Worm (Caenorhabditis elegans) whole organism, midembryonic: Measurements from ENCODE around the gene srbc-19.

ENCODE experiments used
- T22C8.4 ChIP-seq: fragments of 200-800 bp; sonication (Bioruptor generic); IDR thresholded peaks from 2 replicates; pipeline ENCODE4 v1.3.6; 2022; ENCODE audit warnings: missing genetic modification characterization, missing compliant biosample characterization
- cog-1 ChIP-seq: sonication (generic microtip); optimal IDR thresholded peaks from 2 replicates; lab custom pipeline; 2016; ENCODE audit warnings: missing genetic modification characterization, missing compliant biosample characterization
- flt-1 ChIP-seq: fragments of 200-800 bp; sonication (Bioruptor generic); IDR thresholded peaks from 2 replicates; pipeline ENCODE4 v1.3.6; 2022; ENCODE audit warnings: missing genetic modification characterization, missing compliant biosample characterization
- tab-1 ChIP-seq: fragments of 200-800 bp; sonication (Bioruptor generic); IDR thresholded peaks from 2 replicates; pipeline ENCODE4 v1.3.6; 2022; ENCODE audit warnings: missing genetic modification characterization, missing compliant biosample characterization
- ztf-23 ChIP-seq: fragments of 200-800 bp; sonication (Bioruptor generic); IDR thresholded peaks from 2 replicates; pipeline ENCODE4 v1.3.6; 2022; ENCODE audit warnings: missing genetic modification reagents, missing genetic modification characterization, missing compliant biosample characterization
- ztf-29 ChIP-seq: fragments of 200-800 bp; sonication (Bioruptor generic); IDR thresholded peaks from 2 replicates; pipeline ENCODE4 v1.3.6; 2022; ENCODE audit warnings: missing genetic modification reagents, missing genetic modification characterization, missing compliant biosample characterization

DNA sequence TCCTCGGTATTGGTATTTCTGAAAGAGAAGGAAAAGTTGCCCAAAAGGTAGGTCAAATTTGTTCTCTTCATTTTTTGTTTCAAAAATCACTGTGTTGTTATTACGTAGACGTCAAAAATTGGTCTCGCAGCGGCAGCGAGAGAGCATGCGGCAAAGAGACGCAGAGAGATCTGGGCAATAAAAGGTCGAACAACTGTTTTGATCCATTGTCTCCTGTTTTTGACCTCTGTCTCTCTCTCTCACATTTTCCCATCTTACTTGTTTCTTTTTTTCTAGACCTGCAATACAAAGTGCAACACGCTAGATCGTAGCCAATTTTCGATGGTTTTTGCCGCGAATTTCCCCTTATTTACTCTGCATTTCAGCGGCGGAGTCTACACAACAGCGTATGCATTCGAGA lies 40.0 kb downstream of the srbc-19 start:
- TF ChIP-seq cog-1 (tag; lab: Kevin White, UChicago) (no peak), T22C8.4 (0 out of 2 replicates have a peak, but pooled peaks have one; percentile 19), ztf-23 (no peak), flt-1 (GFP tag; lab: Robert Waterston, UW) (no peak), tab-1 (GFP tag; lab: Robert Waterston, UW) (no peak), ztf-29 (no peak)
